Fruit fly (Drosophila melanogaster) Kc167 (cell line): ENCODE results near the gene PIP4K.

ENCODE experiments used
- Myc ChIP-seq: fragments of >200 bp; optimal IDR thresholded peaks from 2 replicates; lab custom pipeline; 2017; ENCODE audit warnings: missing external identifiers
- Sin3A ChIP-seq: fragments of >200 bp; optimal IDR thresholded peaks from 2 replicates; lab custom pipeline; 2018; ENCODE audit warnings: missing external identifiers
- h ChIP-seq: fragments of >200 bp; optimal IDR thresholded peaks from 3 replicates; lab custom pipeline; 2018; ENCODE audit warnings: missing external identifiers
- insv ChIP-seq: fragments of >200 bp; optimal IDR thresholded peaks from 3 replicates; lab custom pipeline; 2018; ENCODE audit warnings: missing external identifiers
- psq ChIP-seq: fragments of >200 bp; optimal IDR thresholded peaks from 2 replicates; lab custom pipeline; 2017; ENCODE audit warnings: missing external identifiers
- ttk ChIP-seq: sonication (Bioruptor generic); optimal IDR thresholded peaks from 2 replicates; lab custom pipeline; 2017; ENCODE audit warnings: missing external identifiers

dm6 chr4:1196653-1197161 is at the start of gene PIP4K:
- TF ChIP-seq h (lab: Kevin White, UChicago), result no peak
- no peak for TF ChIP-seq Myc (lab: Kevin White, UChicago)
- TF ChIP-seq ttk, result no peak
- TF ChIP-seq insv (lab: Kevin White, UChicago), result no peak
- no peak for TF ChIP-seq Sin3A (lab: Kevin White, UChicago)
- TF ChIP-seq psq (lab: Kevin White, UChicago), result no peak
